Worm (Caenorhabditis elegans) whole organism, young adult: ENCODE results near the gene ztf-7.

ENCODE experiments used
- ccch-3 ChIP-seq: fragments of 200-800 bp; sonication (Bioruptor generic); optimal IDR thresholded peaks from 2 replicates; lab custom pipeline; 2018; ENCODE audit warnings: mild to moderate bottlenecking, missing genetic modification characterization, missing compliant biosample characterization
- ceh-91 ChIP-seq: fragments of 200-800 bp; sonication (Bioruptor generic); IDR thresholded peaks from 2 replicates; pipeline ENCODE4 v1.3.6; 2022; ENCODE audit warnings: missing genetic modification reagents, missing genetic modification characterization, missing compliant biosample characterization
- hmg-20 ChIP-seq: fragments of 200-800 bp; sonication (Bioruptor generic); IDR thresholded peaks from 2 replicates; pipeline ENCODE4 v1.3.6; 2022; ENCODE audit warnings: missing genetic modification reagents, missing genetic modification characterization, missing compliant biosample characterization
- hsf-1 ChIP-seq: fragments of 200-800 bp; sonication (Bioruptor generic); IDR thresholded peaks from 2 replicates; pipeline ENCODE4 v1.3.6; 2022; ENCODE audit warnings: missing genetic modification reagents, missing genetic modification characterization, missing compliant biosample characterization
- madf-10 ChIP-seq: sonication (generic microtip); optimal IDR thresholded peaks from 2 replicates; lab custom pipeline; 2016; ENCODE audit warnings: mild to moderate bottlenecking, missing genetic modification characterization, missing compliant biosample characterization
- nfya-1 ChIP-seq: sonication (generic microtip); optimal IDR thresholded peaks from 2 replicates; lab custom pipeline; 2017; ENCODE audit warnings: antibody characterized with exemption, missing compliant biosample characterization, missing genetic modification characterization, borderline replicate concordance; ENCODE audit not compliant: insufficient read depth
- nfyb-1 ChIP-seq: fragments of 200-800 bp; sonication (Bioruptor generic); IDR thresholded peaks from 2 replicates; pipeline ENCODE4 v1.3.6; 2022; ENCODE audit warnings: missing genetic modification reagents, missing genetic modification characterization, missing compliant biosample characterization
- nhr-27 ChIP-seq: fragments of 200-800 bp; sonication (Bioruptor generic); optimal IDR thresholded peaks from 2 replicates; lab custom pipeline; 2018; ENCODE audit warnings: mild to moderate bottlenecking, missing genetic modification characterization, moderate library complexity, missing compliant biosample characterization
- rcor-1 ChIP-seq: fragments of 200-800 bp; sonication (Bioruptor generic); IDR thresholded peaks from 2 replicates; pipeline ENCODE4 v1.3.6; 2022; ENCODE audit warnings: missing genetic modification reagents, missing genetic modification characterization, missing compliant biosample characterization
- snpc-3.4 ChIP-seq: sonication (generic microtip); optimal IDR thresholded peaks from 2 replicates; lab custom pipeline; 2017; ENCODE audit warnings: missing genetic modification characterization, mild to moderate bottlenecking, missing compliant biosample characterization, antibody characterized with exemption, moderate library complexity, missing genotype, missing genetic modification reagents
- tbp1 ChIP-seq: fragments of 200-800 bp; sonication (Bioruptor generic); optimal IDR thresholded peaks from 2 replicates; lab custom pipeline; 2018; ENCODE audit warnings: mild to moderate bottlenecking, missing genetic modification characterization, missing compliant biosample characterization
- ztf-28 ChIP-seq: fragments of 200-800 bp; sonication (Bioruptor generic); IDR thresholded peaks from 2 replicates; pipeline ENCODE4 v1.3.6; 2022; ENCODE audit warnings: missing genetic modification reagents, missing genetic modification characterization, missing compliant biosample characterization

DNA sequence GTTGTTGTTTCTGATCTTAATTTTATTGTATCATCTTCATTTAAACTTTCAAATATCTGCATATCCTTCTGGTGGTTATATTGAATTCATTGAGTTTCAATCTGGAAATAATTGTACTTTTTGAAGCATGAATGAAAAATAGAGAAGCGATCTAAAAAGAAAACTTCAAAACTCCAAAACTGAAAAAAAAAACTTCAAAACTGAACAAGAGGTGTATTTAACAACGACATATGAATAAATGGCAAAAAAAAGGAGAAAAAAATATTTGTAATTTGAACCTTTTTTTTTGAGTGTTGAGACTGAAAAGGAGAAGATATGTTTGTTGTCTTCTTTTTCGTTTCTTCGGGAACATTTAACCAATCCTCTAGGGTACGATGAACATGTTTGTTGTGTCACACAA is 31.6 kb downstream of the ztf-7 start, which contains the start of gene F58E6.11:
- no peak for TF ChIP-seq nfyb-1
- TF ChIP-seq tbp1, result no peak
- TF ChIP-seq hsf-1, result no peak
- TF ChIP-seq ccch-3 (GFP tag; lab: Kevin White, UChicago), result no peak
- TF ChIP-seq nfya-1 (tag; lab: Kevin White, UChicago), result no peak
- no peak for TF ChIP-seq madf-10
- no peak for TF ChIP-seq ceh-91
- no peak for TF ChIP-seq nhr-27 (tag; lab: Kevin White, UChicago)
- TF ChIP-seq rcor-1 (GFP tag; lab: Robert Waterston, UW), result no peak
- TF ChIP-seq snpc-3.4, result no peak
- TF ChIP-seq hmg-20, result no peak
- no peak for TF ChIP-seq ztf-28 (GFP tag; lab: Robert Waterston, UW)
